Worm (Caenorhabditis elegans) whole organism, early embryonic: Measurements from ENCODE around the gene Y27F2A.9.
"Not testable (repeated sequence)": the region's sequence is repeated elsewhere in the genome, so short reads cannot be mapped to it uniquely, and the experiment has no call there.

Source experiments
- B0310.2 ChIP-seq: sonication (generic microtip); optimal IDR thresholded peaks from 2 replicates; lab custom pipeline; 2016; ENCODE audit warnings: mild to moderate bottlenecking, missing genetic modification characterization, missing compliant biosample characterization
- F13C5.2 ChIP-seq: sonication (generic microtip); optimal IDR thresholded peaks from 2 replicates; lab custom pipeline; 2017; ENCODE audit warnings: mild to moderate bottlenecking, missing genetic modification characterization, inconsistent platforms, missing compliant biosample characterization
- aly-1 ChIP-seq: sonication (generic microtip); optimal IDR thresholded peaks from 2 replicates; lab custom pipeline; 2016; ENCODE audit warnings: missing genetic modification characterization, missing compliant biosample characterization
- ama-1 ChIP-seq: fragments of 150-350 bp; optimal IDR thresholded peaks from 2 replicates; lab custom pipeline; 2014
- ceh-13 ChIP-seq: fragments of 200-800 bp; sonication (Bioruptor generic); optimal IDR thresholded peaks from 2 replicates; lab custom pipeline; 2018; ENCODE audit warnings: mild to moderate bottlenecking, missing genetic modification characterization, missing compliant biosample characterization
- ceh-36 ChIP-seq: sonication (generic microtip); optimal IDR thresholded peaks from 2 replicates; lab custom pipeline; 2016; ENCODE audit warnings: missing genetic modification characterization, inconsistent platforms, missing compliant biosample characterization
- ets-7 ChIP-seq: sonication (generic microtip); optimal IDR thresholded peaks from 2 replicates; lab custom pipeline; 2016; ENCODE audit warnings: missing genotype, missing genetic modification characterization, missing compliant biosample characterization
- flt-1 ChIP-seq: fragments of 200-800 bp; sonication (Bioruptor generic); IDR thresholded peaks from 2 replicates; pipeline ENCODE4 v1.3.6; 2022; ENCODE audit warnings: missing genetic modification characterization, missing compliant biosample characterization
- hmbx-1 ChIP-seq: sonication (generic microtip); optimal IDR thresholded peaks from 2 replicates; lab custom pipeline; 2016; ENCODE audit warnings: mild to moderate bottlenecking, missing genetic modification characterization, missing compliant biosample characterization
- hmg-4 ChIP-seq: fragments of 200-800 bp; sonication (Bioruptor generic); optimal IDR thresholded peaks from 2 replicates; lab custom pipeline; 2018; ENCODE audit warnings: mild to moderate bottlenecking, missing genetic modification characterization, missing compliant biosample characterization
- hnd-1 ChIP-seq: sonication (generic microtip); optimal IDR thresholded peaks from 2 replicates; lab custom pipeline; 2016; ENCODE audit warnings: missing genetic modification characterization, missing compliant biosample characterization
- pes-1 ChIP-seq: fragments of 200-800 bp; sonication (Bioruptor generic); IDR thresholded peaks from 2 replicates; pipeline ENCODE4 v1.3.6; 2022; ENCODE audit warnings: missing genetic modification reagents, missing genetic modification characterization, missing compliant biosample characterization
- scrt-1 ChIP-seq: fragments of 200-800 bp; sonication (Bioruptor generic); IDR thresholded peaks from 2 replicates; pipeline ENCODE4 v1.3.6; 2022; ENCODE audit warnings: missing genetic modification characterization, missing compliant biosample characterization
- sea-1 ChIP-seq: fragments of 200-800 bp; sonication (Bioruptor generic); conservative IDR thresholded peaks from 2 replicates; pipeline ENCODE4 v1.3.6; 2022; ENCODE audit warnings: missing genetic modification characterization, missing compliant biosample characterization
- tbx-11 ChIP-seq: fragments of 200-800 bp; sonication (Bioruptor generic); IDR thresholded peaks from 2 replicates; pipeline ENCODE4 v1.3.6; 2022; ENCODE audit warnings: missing genetic modification characterization, missing compliant biosample characterization
- tbx-37 ChIP-seq: fragments of 200-800 bp; sonication (Bioruptor generic); conservative IDR thresholded peaks from 2 replicates; pipeline ENCODE4 v1.3.6; 2022; ENCODE audit warnings: missing genetic modification reagents, missing genetic modification characterization, missing compliant biosample characterization
- tra-4 ChIP-seq: sonication (generic microtip); optimal IDR thresholded peaks from 2 replicates; lab custom pipeline; 2017; ENCODE audit warnings: missing genetic modification characterization, missing compliant biosample characterization

Gene Y27F2A.9

DNA sequence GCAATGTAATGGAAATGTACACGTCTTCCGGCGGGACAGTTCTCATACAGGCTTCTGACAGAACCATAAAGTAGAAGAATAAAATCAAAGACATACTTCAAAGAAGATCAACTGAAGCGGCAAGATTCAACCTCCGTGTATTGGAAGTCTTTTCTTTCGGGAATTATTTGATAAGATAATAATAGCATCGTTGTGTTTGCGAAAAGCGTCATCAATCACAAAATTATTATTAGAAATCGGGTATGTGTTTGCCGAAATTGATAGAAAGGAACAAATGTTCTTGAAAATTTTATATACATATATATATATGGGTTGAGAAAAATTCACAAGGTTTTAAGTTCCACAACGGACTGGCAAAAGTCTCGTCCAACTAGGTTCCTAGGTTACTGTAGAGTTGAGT is at the start of gene Y27F2A.9:
Gene Y27F2A.9, minus strand, starts transcription at position 101 of the 400 bp plus-strand sequence.
- not testable (repeated sequence) for TF ChIP-seq B0310.2, ets-7, hnd-1

DNA sequence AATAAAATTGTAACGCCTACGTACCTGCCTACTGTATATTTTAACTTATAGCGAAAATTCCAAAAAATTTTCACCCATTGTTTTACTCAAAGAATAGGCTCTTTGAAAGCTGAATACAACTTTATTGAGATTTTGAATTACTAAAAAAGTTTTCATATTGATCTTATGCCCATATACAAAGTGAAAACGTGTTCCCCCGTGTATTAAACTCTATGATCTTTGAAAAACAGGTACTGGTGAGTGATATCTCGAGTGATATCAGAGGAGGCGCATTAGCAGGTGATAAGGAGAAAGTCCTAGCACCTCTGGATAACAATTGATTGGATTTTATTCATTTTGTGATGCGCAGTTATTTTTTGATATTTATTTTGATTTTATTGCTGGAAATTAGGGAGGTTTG is 48.8 kb upstream of the Y27F2A.9 start, which contains the start of gene C17F4.3:
Gene C17F4.3, plus strand, starts transcription at position 301 of the 400 bp plus-strand sequence.
- TF ChIP-seq pes-1 (no peak), tbx-37 (GFP tag; lab: Robert Waterston, UW) (no peak), aly-1 (tag; lab: Kevin White, UChicago) (no peak), tra-4 (no peak), B0310.2 (no peak), scrt-1 (no peak), sea-1 (GFP tag; lab: Robert Waterston, UW) (no peak), tbx-11 (no peak), ama-1 (lab: Kevin White, UChicago) (no peak)

DNA sequence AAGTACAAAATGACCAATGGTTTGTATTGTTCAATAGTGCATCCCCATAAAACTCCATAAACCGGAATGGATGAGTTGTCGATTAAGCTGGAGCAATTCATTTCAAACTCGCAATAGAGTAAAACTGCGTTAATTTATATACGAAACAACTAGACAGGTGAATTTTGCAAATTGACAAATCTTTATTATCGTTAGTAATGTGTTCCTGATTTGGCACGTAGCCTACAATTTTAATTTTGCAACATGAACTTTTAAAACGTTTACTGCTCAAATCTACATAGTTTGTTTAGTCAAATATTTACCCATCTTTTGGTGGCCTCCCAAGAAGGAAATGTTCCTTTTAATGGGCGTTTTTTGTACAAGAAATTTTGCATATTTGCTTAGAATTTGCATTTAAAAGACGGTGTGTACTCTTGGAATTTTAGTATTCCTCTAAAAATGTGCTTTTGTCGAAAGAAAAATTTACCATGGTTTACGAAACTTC is 45.6 kb upstream of the Y27F2A.9 start, which contains the start of the genes srz-67 and C17F4.11:
Gene srz-67, minus strand, starts transcription at position 101 of the 484 bp plus-strand sequence.
Gene C17F4.11, plus strand, starts transcription at position 434 of the 484 bp plus-strand sequence.
- no peak for TF ChIP-seq ama-1 (lab: Kevin White, UChicago)
- TF ChIP-seq flt-1 (GFP tag; lab: Robert Waterston, UW), result no peak
- TF ChIP-seq hmbx-1 (tag; lab: Kevin White, UChicago), result no peak
- TF ChIP-seq pes-1, result no peak
- no peak for TF ChIP-seq ets-7
- no peak for TF ChIP-seq hmg-4 (GFP tag; lab: Kevin White, UChicago)
- no peak for TF ChIP-seq tbx-11
- TF ChIP-seq scrt-1, result no peak
- no peak for TF ChIP-seq sea-1 (GFP tag; lab: Robert Waterston, UW)

DNA sequence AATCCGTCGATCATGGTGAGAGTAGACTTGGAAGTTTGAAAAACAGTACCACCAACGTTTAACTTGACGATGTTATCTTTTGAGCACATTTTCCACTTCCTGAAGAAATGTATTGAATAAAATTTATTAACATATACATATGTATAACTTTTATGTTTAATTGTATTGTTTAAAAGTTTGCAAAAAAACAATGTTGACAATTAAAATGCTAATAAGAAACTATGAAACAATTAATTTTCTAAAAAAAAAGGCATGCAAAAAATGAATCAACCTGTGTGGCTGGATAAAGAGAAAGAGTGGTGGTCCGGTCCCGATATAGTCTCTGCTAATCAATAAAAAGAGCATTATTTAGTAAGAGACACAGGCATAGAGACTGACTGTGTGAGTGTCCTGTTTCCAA is 43.3 kb upstream of the Y27F2A.9 start, which contains the start of gene C17F4.8:
Gene C17F4.8, minus strand, starts transcription at position 101 of the 400 bp plus-strand sequence.
- TF ChIP-seq ets-7 (no peak), flt-1 (GFP tag; lab: Robert Waterston, UW) (no peak), ama-1 (lab: Kevin White, UChicago) (no peak), tra-4 (no peak), B0310.2 (no peak), sea-1 (GFP tag; lab: Robert Waterston, UW) (no peak), ceh-36 (tag; lab: Kevin White, UChicago) (no peak), hmg-4 (GFP tag; lab: Kevin White, UChicago) (no peak), hnd-1 (no peak), pes-1 (no peak), tbx-11 (no peak), tbx-37 (GFP tag; lab: Robert Waterston, UW) (no peak), ceh-13 (GFP tag; lab: Kevin White, UChicago) (no peak), F13C5.2 (tag; lab: Kevin White, UChicago) (no peak), scrt-1 (no peak), aly-1 (tag; lab: Kevin White, UChicago) (no peak), hmbx-1 (tag; lab: Kevin White, UChicago) (no peak)

DNA sequence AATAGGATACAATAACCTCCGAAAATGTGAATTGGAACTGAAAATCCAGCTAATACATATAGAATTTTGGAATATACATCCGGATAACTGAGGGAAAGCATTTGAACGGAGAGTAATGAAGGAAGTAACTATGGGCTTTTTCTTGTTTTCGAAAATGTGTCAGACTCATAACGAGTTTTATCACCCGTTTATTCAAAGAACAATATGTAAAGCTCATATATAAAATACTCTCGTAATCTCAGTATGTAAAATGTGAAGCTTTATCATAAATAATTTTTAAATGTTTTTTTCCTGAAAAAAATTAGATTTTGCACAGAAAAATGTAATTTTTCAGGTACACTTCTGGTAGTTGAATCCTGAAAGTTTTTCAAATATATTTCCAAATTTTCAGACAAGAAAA is 39.0 kb upstream of the Y27F2A.9 start, which contains the start of gene srh-297:
Gene srh-297, minus strand, starts transcription at position 101 of the 400 bp plus-strand sequence.
- TF ChIP-seq sea-1 (GFP tag; lab: Robert Waterston, UW) (no peak), scrt-1 (no peak), tra-4 (no peak), ceh-36 (tag; lab: Kevin White, UChicago) (no peak), B0310.2 (no peak), hnd-1 (no peak)

DNA sequence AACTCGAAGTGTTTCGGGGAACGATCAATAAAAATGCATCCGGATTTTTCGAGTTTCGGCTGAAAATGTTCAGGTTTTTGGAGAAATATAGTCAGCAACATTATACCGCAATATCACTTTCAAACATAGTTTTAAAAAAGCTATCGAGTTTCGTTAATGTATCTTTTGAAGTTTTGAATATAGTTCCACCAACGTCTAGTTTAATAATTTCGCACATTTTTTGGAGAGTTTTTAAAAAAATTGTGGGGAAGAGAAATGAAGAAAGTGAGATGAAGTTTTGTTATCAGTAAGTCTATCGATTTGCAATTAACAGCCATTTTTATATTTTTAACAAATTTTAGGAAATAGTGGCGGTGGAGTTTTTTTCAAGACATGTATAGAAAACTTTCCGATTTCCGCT is 34.3 kb upstream of the Y27F2A.9 start, which contains the start of gene ZC239.17:
Gene ZC239.17, minus strand, starts transcription at position 101 of the 400 bp plus-strand sequence.
- TF ChIP-seq hmbx-1 (tag; lab: Kevin White, UChicago) (no peak), pes-1 (no peak), aly-1 (tag; lab: Kevin White, UChicago) (no peak), hnd-1 (no peak), flt-1 (GFP tag; lab: Robert Waterston, UW) (no peak), tbx-11 (no peak), ceh-13 (GFP tag; lab: Kevin White, UChicago) (no peak), ceh-36 (tag; lab: Kevin White, UChicago) (no peak), sea-1 (GFP tag; lab: Robert Waterston, UW) (no peak), tbx-37 (GFP tag; lab: Robert Waterston, UW) (no peak), hmg-4 (GFP tag; lab: Kevin White, UChicago) (no peak), scrt-1 (no peak), ets-7 (no peak)

DNA sequence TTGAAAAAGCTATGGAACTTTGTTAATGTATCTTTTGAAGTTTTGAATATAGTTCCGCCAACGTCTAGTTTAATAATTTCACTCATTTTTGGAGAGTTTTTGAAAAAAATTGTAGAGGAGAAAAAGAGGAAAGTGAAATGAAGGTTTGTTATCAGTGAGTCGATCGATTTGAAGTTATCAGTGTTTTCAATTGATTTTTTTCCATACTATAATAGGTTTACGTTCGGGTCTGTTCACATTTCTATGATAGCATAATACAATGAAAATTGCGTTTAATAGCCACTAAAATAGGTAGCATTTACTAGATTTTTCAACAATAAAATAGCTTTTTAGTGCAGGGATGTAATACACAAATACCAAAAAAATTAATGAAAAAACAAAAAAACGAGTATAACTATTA is 33.8 kb upstream of the Y27F2A.9 start, which contains the start of gene ZC239.16:
Gene ZC239.16, minus strand, starts transcription at position 120 of the 400 bp plus-strand sequence.
- no peak for TF ChIP-seq B0310.2
- no peak for TF ChIP-seq tbx-37 (GFP tag; lab: Robert Waterston, UW)
- no peak for TF ChIP-seq aly-1 (tag; lab: Kevin White, UChicago)
- no peak for TF ChIP-seq tra-4
- TF ChIP-seq sea-1 (GFP tag; lab: Robert Waterston, UW), result no peak
- TF ChIP-seq pes-1, result no peak
- no peak for TF ChIP-seq ceh-36 (tag; lab: Kevin White, UChicago)
- TF ChIP-seq tbx-11, result no peak
- TF ChIP-seq ama-1 (lab: Kevin White, UChicago), result no peak
- TF ChIP-seq hmbx-1 (tag; lab: Kevin White, UChicago), result no peak

DNA sequence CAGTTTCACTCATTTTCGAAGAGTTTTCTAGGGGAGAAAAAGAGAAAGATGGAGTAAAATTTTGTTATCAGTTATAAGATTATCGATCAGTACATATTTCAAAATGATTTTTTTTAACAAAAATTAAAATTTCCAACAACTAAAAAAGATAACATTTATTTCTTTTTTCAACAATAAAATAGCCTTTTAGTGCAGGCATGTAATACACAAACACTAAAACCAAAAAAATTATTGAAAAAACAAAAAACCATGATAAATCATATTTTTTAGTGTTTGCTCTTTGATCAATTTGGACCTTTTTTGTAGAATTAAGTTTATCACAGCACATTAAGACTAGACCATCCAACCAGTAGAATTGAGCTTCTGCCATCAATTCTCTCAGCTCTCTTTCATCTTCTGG is 33.2 kb upstream of the Y27F2A.9 start, which contains the start of gene ZC239.15:
Gene ZC239.15, minus strand, starts transcription at position 101 of the 400 bp plus-strand sequence.
- no peak for TF ChIP-seq hmbx-1 (tag; lab: Kevin White, UChicago)
- no peak for TF ChIP-seq hnd-1
- TF ChIP-seq hmg-4 (GFP tag; lab: Kevin White, UChicago), result no peak
- no peak for TF ChIP-seq aly-1 (tag; lab: Kevin White, UChicago)
- no peak for TF ChIP-seq tra-4
- TF ChIP-seq ama-1 (lab: Kevin White, UChicago), result no peak
- no peak for TF ChIP-seq ceh-36 (tag; lab: Kevin White, UChicago)
- no peak for TF ChIP-seq flt-1 (GFP tag; lab: Robert Waterston, UW)
- TF ChIP-seq F13C5.2 (tag; lab: Kevin White, UChicago), result no peak
- no peak for TF ChIP-seq pes-1
- TF ChIP-seq ets-7, result no peak
- TF ChIP-seq tbx-37 (GFP tag; lab: Robert Waterston, UW), result no peak
- TF ChIP-seq ceh-13 (GFP tag; lab: Kevin White, UChicago), result no peak
- TF ChIP-seq scrt-1, result no peak
- no peak for TF ChIP-seq B0310.2
- no peak for TF ChIP-seq tbx-11
- no peak for TF ChIP-seq sea-1 (GFP tag; lab: Robert Waterston, UW)
